Worm (Caenorhabditis elegans): Measurements from ENCODE around the gene nhr-213.
"Not testable (repeated sequence)": the region's sequence is repeated elsewhere in the genome, so short reads cannot be mapped to it uniquely, and the experiment has no call there.

Gene nhr-213

DNA sequence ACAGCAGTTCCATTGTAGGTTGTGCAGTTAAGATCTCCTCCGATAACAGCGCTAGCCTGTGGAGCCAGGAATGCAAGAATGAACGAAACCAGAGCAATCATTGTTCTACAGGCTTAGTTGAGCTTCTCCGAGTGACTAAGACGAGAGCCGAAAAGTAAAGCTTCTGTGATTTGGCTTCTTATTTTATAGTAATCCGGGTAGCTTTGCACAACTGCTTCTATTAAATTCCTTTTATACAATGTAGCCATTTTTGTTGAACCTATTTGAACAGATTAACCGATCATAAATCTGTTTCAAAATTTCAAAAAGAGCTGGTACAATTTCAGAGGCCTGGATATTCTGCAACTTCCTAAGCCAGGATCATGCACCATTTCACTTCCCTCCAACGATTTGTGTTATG lies 20.9 kb upstream of the nhr-213 start, which contains the start of gene F35E8.9:
F35E8.9 (minus strand) TSS at position 101 of the 400 bp plus-strand sequence.
- TF ChIP-seq ztf-23 (GFP tag; IDR thresholded peaks at IDR 0.05) (no peak), T22C8.4 (GFP tag; IDR thresholded peaks at IDR 0.05) (no peak), klf-2 (GFP tag; conservative IDR thresholded peaks at IDR 0.05) (no peak), flt-1 (GFP tag; IDR thresholded peaks at IDR 0.05) (no peak), ztf-29 (GFP tag; IDR thresholded peaks at IDR 0.05) (no peak), ref-1 (GFP tag; conservative IDR thresholded peaks at IDR 0.05) (no peak), cog-1 (tag; optimal IDR thresholded peaks at IDR 0.05) (no peak), med-1 (GFP tag; optimal IDR thresholded peaks at IDR 0.05; ENCODE audit: insufficient read depth) (no peak), tab-1 (GFP tag; IDR thresholded peaks at IDR 0.05) (no peak)

DNA sequence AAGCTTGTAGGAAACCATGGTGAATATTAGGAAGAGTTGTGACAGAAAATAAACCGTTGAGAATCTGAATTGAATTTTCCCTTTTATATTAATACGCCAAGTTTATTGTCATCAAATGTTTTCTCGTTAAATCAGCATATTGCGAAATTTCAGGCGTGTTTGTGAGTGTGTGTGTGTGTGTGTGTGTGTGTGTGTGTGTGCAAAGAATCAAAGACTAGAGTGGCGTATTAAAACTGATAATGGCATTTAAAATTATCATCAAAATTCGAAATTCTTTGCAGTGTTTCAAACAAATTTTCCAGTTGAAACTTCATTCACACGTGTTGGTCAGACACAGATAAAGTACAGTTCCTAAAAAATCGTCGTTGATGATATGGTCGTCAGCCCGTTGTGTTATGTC lies 19.3 kb upstream of the nhr-213 start, which contains the start of gene gst-38:
gst-38 (minus strand) TSS at position 152 of the 400 bp plus-strand sequence.
- TF ChIP-seq ref-1 (GFP tag; conservative IDR thresholded peaks at IDR 0.05), result no peak
- TF ChIP-seq T22C8.4 (GFP tag; IDR thresholded peaks at IDR 0.05), result no peak
- TF ChIP-seq tab-1 (GFP tag; IDR thresholded peaks at IDR 0.05), result no peak
- TF ChIP-seq med-1 (GFP tag; optimal IDR thresholded peaks at IDR 0.05; ENCODE audit: insufficient read depth), result no peak

ce11 chrV:15915307-15915706 lies 18.7 kb upstream of the nhr-213 start:
- no peak for TF ChIP-seq ref-1 (GFP tag; conservative IDR thresholded peaks at IDR 0.05)
- TF ChIP-seq T22C8.4 (GFP tag; IDR thresholded peaks at IDR 0.05), result no peak
- TF ChIP-seq ztf-29 (GFP tag; IDR thresholded peaks at IDR 0.05), result no peak
- no peak for TF ChIP-seq cog-1 (tag; optimal IDR thresholded peaks at IDR 0.05)

DNA sequence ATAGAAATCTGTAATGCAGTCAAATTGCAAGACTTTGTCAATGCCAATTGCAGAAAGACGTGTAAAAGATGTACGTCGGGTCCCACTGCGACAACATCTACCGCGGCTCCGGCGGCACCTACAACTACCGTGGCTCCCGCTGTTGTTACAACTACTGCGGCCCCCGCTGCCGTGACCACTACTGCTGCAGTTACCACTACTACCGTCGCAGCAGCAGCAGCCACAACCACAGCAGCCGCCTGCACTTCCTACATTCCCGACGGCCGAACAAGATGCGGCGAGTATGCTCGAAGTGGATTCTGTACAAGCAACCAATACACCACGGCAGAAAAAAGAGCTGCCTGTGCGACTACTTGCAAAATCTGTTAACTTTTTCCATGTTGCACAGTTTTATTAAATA lies 18.2 kb upstream of the nhr-213 start:
- TF ChIP-seq med-1 (GFP tag; optimal IDR thresholded peaks at IDR 0.05; ENCODE audit: insufficient read depth) (no peak), T22C8.4 (GFP tag; IDR thresholded peaks at IDR 0.05) (no peak), tab-1 (GFP tag; IDR thresholded peaks at IDR 0.05) (no peak), ztf-23 (GFP tag; IDR thresholded peaks at IDR 0.05) (no peak), flt-1 (GFP tag; IDR thresholded peaks at IDR 0.05) (no peak), klf-2 (GFP tag; conservative IDR thresholded peaks at IDR 0.05) (no peak), ref-1 (GFP tag; conservative IDR thresholded peaks at IDR 0.05) (no peak), ztf-29 (GFP tag; IDR thresholded peaks at IDR 0.05) (no peak)

- no peak for TF ChIP-seq ref-1 (GFP tag; conservative IDR thresholded peaks at IDR 0.05)
- no peak for TF ChIP-seq klf-2 (GFP tag; conservative IDR thresholded peaks at IDR 0.05)
- TF ChIP-seq flt-1 (GFP tag; IDR thresholded peaks at IDR 0.05), result no peak
- TF ChIP-seq cog-1 (tag; optimal IDR thresholded peaks at IDR 0.05), result no peak
- TF ChIP-seq T22C8.4 (GFP tag; IDR thresholded peaks at IDR 0.05), result no peak
- TF ChIP-seq ztf-23 (GFP tag; IDR thresholded peaks at IDR 0.05), result no peak
- no peak for TF ChIP-seq tab-1 (GFP tag; IDR thresholded peaks at IDR 0.05)
- no peak for TF ChIP-seq ztf-29 (GFP tag; IDR thresholded peaks at IDR 0.05)
- TF ChIP-seq med-1 (GFP tag; optimal IDR thresholded peaks at IDR 0.05; ENCODE audit: insufficient read depth), result no peak
Measured at ce11 chrV:15913714-15914113, 17.1 kb upstream of the nhr-213 start, which contains the start of gene F35E8.7. Gene F35E8.7, plus strand, starts transcription at chrV:15914014.

ce11 chrV:15912677-15913076 lies 16.1 kb upstream of the nhr-213 start:
- TF ChIP-seq ztf-29 (GFP tag; IDR thresholded peaks at IDR 0.05) (no peak), flt-1 (GFP tag; IDR thresholded peaks at IDR 0.05) (no peak), ztf-23 (GFP tag; IDR thresholded peaks at IDR 0.05) (no peak), T22C8.4 (GFP tag; IDR thresholded peaks at IDR 0.05) (no peak), med-1 (GFP tag; optimal IDR thresholded peaks at IDR 0.05; ENCODE audit: insufficient read depth) (no peak), ref-1 (GFP tag; conservative IDR thresholded peaks at IDR 0.05) (no peak), cog-1 (tag; optimal IDR thresholded peaks at IDR 0.05) (no peak), tab-1 (GFP tag; IDR thresholded peaks at IDR 0.05) (no peak), klf-2 (GFP tag; conservative IDR thresholded peaks at IDR 0.05) (no peak)

DNA sequence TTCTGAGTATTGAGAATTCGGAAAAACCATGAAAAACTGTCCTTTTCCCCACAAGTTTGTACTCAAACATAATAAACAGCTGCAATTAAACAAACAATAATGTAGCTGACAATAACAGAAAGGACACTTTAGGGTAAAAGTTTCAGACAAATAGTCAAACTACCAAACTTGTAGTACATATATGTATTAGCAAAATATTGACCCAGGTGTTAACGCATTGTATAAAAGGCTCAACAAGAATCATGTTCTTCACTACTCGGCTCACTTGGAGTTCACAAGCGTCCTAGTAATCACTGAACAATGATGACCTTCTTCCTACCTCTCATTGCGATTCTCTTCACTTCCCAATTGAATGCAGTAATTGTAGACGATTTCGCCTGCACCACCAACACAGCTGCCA lies 15.3 kb upstream of the nhr-213 start, which contains the start of gene F35E8.6:
F35E8.6 (plus strand) TSS at position 301 of the 400 bp plus-strand sequence.
- TF ChIP-seq ztf-23 (GFP tag; IDR thresholded peaks at IDR 0.05), result no peak
- TF ChIP-seq flt-1 (GFP tag; IDR thresholded peaks at IDR 0.05), result no peak

DNA sequence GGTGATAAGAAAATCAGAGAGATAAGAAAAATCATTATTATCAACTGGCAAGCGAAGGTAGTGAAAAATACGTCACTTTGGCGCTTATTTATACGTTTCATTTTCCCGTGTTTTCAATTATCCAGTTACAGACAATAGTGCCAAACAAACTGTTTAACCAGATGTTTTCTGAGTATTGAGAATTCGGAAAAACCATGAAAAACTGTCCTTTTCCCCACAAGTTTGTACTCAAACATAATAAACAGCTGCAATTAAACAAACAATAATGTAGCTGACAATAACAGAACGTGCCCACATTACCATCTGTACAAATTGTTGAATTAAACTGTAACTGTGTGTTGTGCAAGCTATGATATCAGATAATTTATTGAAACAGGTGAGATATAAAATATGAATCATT lies 9.0 kb upstream of the nhr-213 start, which contains the start of the genes F35E8.1 and F35E8.2:
F35E8.1 (minus strand) TSS at position 101 of the 400 bp plus-strand sequence.
F35E8.2 (plus strand) TSS at position 132 of the 400 bp plus-strand sequence.
- not testable (repeated sequence) for TF ChIP-seq flt-1 (GFP tag; IDR thresholded peaks at IDR 0.05); tab-1 (GFP tag; IDR thresholded peaks at IDR 0.05); ref-1 (GFP tag; conservative IDR thresholded peaks at IDR 0.05)

DNA sequence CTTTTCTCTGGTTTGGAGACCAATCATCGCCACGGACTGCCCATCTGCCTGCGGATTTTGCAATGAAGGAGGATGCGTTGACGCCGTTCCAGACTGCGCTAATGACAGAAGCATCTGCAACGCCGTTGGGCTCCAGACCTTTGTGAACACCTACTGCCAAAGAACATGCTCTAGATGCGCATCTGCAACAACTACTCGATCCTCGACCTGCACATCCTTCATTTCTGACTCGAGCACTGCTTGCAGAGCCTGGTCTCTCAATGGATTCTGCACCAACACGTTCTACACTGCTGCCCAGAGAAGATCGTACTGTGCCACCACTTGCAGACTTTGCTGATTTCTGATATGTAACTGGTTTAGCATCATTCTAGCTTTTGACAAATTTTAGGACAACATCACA lies 4.0 kb upstream of the nhr-213 start:
- TF ChIP-seq ztf-23 (GFP tag; IDR thresholded peaks at IDR 0.05) (no peak), T22C8.4 (GFP tag; IDR thresholded peaks at IDR 0.05) (no peak), tab-1 (GFP tag; IDR thresholded peaks at IDR 0.05) (no peak), med-1 (GFP tag; optimal IDR thresholded peaks at IDR 0.05; ENCODE audit: insufficient read depth) (no peak), ref-1 (GFP tag; conservative IDR thresholded peaks at IDR 0.05) (no peak), ztf-29 (GFP tag; IDR thresholded peaks at IDR 0.05) (no peak), flt-1 (GFP tag; IDR thresholded peaks at IDR 0.05) (no peak), klf-2 (GFP tag; conservative IDR thresholded peaks at IDR 0.05) (no peak), cog-1 (tag; optimal IDR thresholded peaks at IDR 0.05) (no peak)

DNA sequence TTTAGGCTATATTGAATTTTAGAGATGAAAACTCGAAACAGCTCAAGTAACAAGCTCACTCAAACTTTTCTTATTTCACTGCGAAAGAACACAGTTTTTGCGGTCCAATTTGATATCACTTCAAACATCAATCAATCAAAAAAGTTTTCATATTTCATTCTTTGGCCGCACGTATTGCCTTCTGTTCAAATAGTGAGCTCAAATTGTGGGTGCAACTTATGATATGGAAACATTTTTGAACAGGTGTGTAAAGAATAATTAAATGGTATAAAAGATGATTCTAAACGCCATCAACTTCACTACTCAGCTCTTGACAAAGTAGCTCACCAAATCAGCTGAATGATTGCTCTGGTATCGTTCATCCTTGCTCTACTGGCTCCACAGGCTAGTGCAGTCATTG lies 3.1 kb upstream of the nhr-213 start, which contains the start of gene T06C12.14:
T06C12.14 (plus strand) TSS at position 301 of the 400 bp plus-strand sequence.
- TF ChIP-seq cog-1 (tag; optimal IDR thresholded peaks at IDR 0.05) (no peak), ztf-29 (GFP tag; IDR thresholded peaks at IDR 0.05) (no peak), tab-1 (GFP tag; IDR thresholded peaks at IDR 0.05) (no peak), klf-2 (GFP tag; conservative IDR thresholded peaks at IDR 0.05) (no peak), T22C8.4 (GFP tag; IDR thresholded peaks at IDR 0.05) (no peak), flt-1 (GFP tag; IDR thresholded peaks at IDR 0.05) (no peak), ref-1 (GFP tag; conservative IDR thresholded peaks at IDR 0.05) (no peak), ztf-23 (GFP tag; IDR thresholded peaks at IDR 0.05) (no peak), med-1 (GFP tag; optimal IDR thresholded peaks at IDR 0.05; ENCODE audit: insufficient read depth) (no peak)
